Fruit fly (Drosophila melanogaster): ENCODE measurements around the gene Yp2.

DNA sequence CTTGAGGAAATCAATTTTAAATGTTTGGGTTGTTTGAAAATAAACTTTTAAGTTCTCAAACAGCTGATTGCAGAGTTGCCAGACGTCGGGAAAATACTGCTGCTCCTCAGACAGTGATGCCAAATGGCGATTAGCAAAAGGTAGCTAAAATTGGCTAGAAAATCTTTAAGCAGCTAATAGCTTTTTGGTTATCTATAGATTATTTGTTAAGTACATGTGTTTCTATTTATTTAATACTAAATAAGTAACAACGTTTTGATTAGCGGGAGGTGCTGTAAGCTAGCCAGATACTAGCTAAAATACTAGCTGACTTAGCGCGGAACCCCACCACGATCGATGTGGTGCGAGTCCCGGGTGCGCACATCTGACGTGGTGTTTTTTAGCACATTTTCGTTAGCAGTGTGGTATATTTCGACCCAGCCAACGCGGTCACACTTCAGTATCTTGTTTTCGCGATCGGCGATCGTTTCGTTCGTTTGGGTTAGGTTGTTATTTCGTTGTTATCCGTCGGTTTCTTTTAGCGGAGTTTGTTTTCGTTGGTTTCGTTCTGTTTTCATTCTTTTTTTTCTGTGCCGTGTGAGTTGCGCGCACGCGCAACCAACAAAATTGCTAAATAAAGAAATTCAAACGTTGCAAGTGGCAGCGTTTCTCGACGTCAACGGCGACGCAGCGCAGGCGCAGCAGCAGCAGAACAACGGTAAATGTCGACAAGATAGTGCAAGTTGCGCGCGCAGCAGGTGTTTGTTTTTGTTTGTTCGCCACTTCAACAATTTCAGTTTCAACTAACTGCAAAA lies 33.9 kb upstream of the Yp2 start, which contains the start of the genes Naxe and RhoU:
- no peak for TF ChIP-seq oc (tag; optimal IDR thresholded peaks at IDR 0.05)
- 0 out of 2 replicates have a peak, but pooled peaks have one; percentile 28 for TF ChIP-seq CG17328 (GFP tag; IDR thresholded peaks at IDR 0.05)
- TF ChIP-seq CG11247 (GFP tag; IDR thresholded peaks at IDR 0.05): no peak
- TF ChIP-seq Pdp1 (GFP tag; optimal IDR thresholded peaks at IDR 0.05): peak; percentile 38 to 46
- TF ChIP-seq CG10366 (GFP tag; IDR thresholded peaks at IDR 0.05): no peak; the same call in 1 of the 2 replicates
- no peak for TF ChIP-seq NC2α (GFP tag; optimal IDR thresholded peaks at IDR 0.05)
- no peak for TF ChIP-seq crol (GFP tag; IDR thresholded peaks at IDR 0.05)
- TF ChIP-seq CG1647 (GFP tag; optimal IDR thresholded peaks at IDR 0.05): no peak
- peak; percentile 53 for TF ChIP-seq lmd (GFP tag; IDR thresholded peaks at IDR 0.05)
- no peak for TF ChIP-seq CG17359 (tag; optimal IDR thresholded peaks at IDR 0.05)
- TF ChIP-seq Mad (GFP tag; optimal IDR thresholded peaks at IDR 0.05): no peak
- TF ChIP-seq CG33213 (GFP tag; optimal IDR thresholded peaks at IDR 0.05): peak; percentile 73
